Fruit fly (Drosophila melanogaster): ENCODE results near the gene Ttc19.

Ttc19 gene

DNA sequence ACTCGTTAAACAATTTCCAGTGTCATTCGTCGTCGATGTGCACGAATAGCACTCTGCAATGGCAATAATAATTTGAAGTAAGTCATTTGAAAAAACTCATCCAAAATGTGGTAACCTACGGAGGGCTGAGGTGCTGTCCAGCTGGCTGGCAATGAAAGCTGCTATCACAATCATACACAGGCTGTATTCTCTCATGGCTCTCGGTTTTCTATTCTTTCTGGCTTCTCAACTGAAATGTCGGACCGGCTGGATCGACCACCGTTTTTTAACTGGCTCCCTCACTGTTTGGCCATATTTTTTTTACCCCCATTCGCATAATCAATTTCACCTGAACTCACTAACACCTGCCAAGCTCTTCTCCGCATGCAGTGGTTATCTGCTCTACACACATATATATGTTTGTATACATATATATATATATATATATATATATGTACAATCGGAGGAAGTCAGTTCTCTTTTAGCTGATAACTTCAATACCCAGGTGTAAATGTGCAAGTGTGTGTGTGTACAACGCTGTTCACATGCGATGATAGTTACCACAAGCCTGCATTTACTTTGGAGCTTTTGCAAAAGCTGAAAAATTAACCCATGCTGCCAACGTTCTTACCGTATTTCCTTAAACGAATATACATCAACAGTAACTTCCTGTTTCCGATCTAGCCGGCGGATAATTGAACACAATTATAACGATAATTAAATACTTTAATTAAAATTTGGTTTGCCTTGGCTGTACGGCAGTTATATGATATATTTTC lies 49.1 kb downstream of the Ttc19 start, which contains the start of gene CG10650:
CG10650 (minus strand) TSS at position 275 of the 758 bp plus-strand sequence.
- TF ChIP-seq EcR (GFP tag; optimal IDR thresholded peaks at IDR 0.05) = peak; percentile 5
- TF ChIP-seq Ets98B (GFP tag; IDR thresholded peaks at IDR 0.05) = no peak
